Worm (Caenorhabditis elegans): Measurements from ENCODE around the gene str-165.
A peak's percentile ranks its signal among the peaks of the same experiment; 100 is the strongest.

str-165 gene

DNA sequence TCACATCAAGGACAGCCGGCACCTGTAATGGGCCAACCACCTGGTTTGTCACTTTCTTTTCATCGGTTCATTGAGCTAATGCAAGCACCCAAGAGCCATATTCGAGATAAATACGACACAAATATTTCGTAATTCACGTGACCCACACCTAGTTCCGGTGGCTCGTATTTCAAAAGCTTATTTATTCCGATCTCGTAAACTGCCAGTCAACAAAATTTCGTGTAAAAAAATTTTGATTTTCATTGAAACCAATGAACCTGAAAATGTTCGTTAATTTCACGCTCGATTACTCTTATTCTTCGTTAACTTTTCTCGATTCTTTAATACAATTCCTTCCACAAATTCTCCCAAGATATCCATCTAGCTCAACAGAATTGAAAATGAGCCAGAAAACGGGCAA is 40.8 kb upstream of the str-165 start:
- TF ChIP-seq nhr-11 (tag; optimal IDR thresholded peaks at IDR 0.05) (no peak), peb-1 (tag; optimal IDR thresholded peaks at IDR 0.05) (no peak), dmd-4 (tag; optimal IDR thresholded peaks at IDR 0.05) (no peak), sem-4 (tag; optimal IDR thresholded peaks at IDR 0.05) (no peak), zag-1 (tag; optimal IDR thresholded peaks at IDR 0.05) (no peak), unc-39 (tag; optimal IDR thresholded peaks at IDR 0.05) (no peak), unc-55 (GFP tag; optimal IDR thresholded peaks at IDR 0.05) (no peak), ceh-16 (tag; optimal IDR thresholded peaks at IDR 0.05) (no peak), nhr-12 (tag; optimal IDR thresholded peaks at IDR 0.05) (no peak), ztf-11 (tag; optimal IDR thresholded peaks at IDR 0.05) (no peak), crh-2 (tag; optimal IDR thresholded peaks at IDR 0.05) (no peak)

DNA sequence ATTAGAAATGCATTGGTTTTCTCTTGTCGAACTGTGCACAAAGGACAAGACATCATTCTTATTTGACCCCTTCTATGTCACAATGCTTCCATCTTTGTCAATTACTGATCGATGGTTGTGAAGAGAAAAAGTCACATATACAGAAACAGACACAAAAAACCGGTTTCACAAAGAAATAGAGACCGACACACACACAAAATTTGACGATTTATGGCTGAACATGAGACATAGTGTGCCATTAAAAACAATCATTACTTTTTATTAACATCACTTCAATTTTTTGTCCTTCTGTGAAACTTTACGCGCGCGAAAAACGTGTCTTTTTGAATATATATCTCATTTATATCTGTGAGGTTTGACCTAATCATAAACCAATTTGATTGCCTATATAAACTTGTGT is 40.4 kb upstream of the str-165 start:
- peak; percentile 57 for TF ChIP-seq mab-5 (tag; optimal IDR thresholded peaks at IDR 0.05)
- no peak for TF ChIP-seq nhr-77 (tag; optimal IDR thresholded peaks at IDR 0.05)
- TF ChIP-seq unc-55 (GFP tag; optimal IDR thresholded peaks at IDR 0.05): peak; percentile 50
- TF ChIP-seq skn-1 (tag; optimal IDR thresholded peaks at IDR 0.05): no peak
- no peak for TF ChIP-seq dmd-4 (tag; optimal IDR thresholded peaks at IDR 0.05)
- TF ChIP-seq elt-1 (tag; optimal IDR thresholded peaks at IDR 0.05): no peak
- no peak for TF ChIP-seq peb-1 (tag; optimal IDR thresholded peaks at IDR 0.05)
- peak; percentile 50 for TF ChIP-seq nhr-21 (tag; optimal IDR thresholded peaks at IDR 0.05)
- peak; percentile 88 for TF ChIP-seq nhr-25 (tag; optimal IDR thresholded peaks at IDR 0.05)
- no peak for TF ChIP-seq egl-27 (tag; optimal IDR thresholded peaks at IDR 0.05)
- no peak for TF ChIP-seq alr-1 (tag; optimal IDR thresholded peaks at IDR 0.05)
- peak; percentile 44 for TF ChIP-seq nhr-129 (tag; optimal IDR thresholded peaks at IDR 0.05)
- TF ChIP-seq sem-4 (tag; optimal IDR thresholded peaks at IDR 0.05): peak; percentile 18
- peak; percentile 12 for TF ChIP-seq ama-1 (optimal IDR thresholded peaks at IDR 0.05)
- peak; percentile 7 for TF ChIP-seq sma-3 (GFP tag; optimal IDR thresholded peaks at IDR 0.05)
- no peak for TF ChIP-seq unc-62 (GFP tag; optimal IDR thresholded peaks at IDR 0.05)

DNA sequence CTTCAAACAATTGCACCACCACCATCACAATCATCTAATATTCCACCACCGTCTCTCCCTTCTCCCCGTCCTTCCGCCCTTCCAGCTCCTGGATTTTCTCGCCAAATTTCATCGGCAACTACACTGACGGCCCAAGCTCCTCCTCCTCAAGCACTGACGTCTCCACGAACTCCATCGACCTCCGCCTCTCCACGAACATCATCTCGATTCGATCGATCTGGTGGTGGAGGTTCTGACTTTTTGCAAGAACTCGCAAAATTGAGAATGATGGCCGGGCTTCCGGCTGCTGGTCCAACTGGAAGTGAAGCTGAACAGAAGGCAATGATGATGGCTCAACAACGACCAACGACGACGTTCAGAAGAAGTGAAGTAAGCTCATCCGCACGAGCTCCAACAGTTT is 36.9 kb upstream of the str-165 start:
- no peak for TF ChIP-seq nhr-25 (tag; optimal IDR thresholded peaks at IDR 0.05)
- no peak for TF ChIP-seq unc-39 (tag; optimal IDR thresholded peaks at IDR 0.05)
- TF ChIP-seq nhr-6 (tag; optimal IDR thresholded peaks at IDR 0.05): no peak
- TF ChIP-seq nhr-10 (tag; optimal IDR thresholded peaks at IDR 0.05): no peak
- no peak for TF ChIP-seq sem-4 (tag; optimal IDR thresholded peaks at IDR 0.05)
- TF ChIP-seq gmeb-1 (tag; optimal IDR thresholded peaks at IDR 0.05): no peak
- no peak for TF ChIP-seq ceh-82 (tag; optimal IDR thresholded peaks at IDR 0.05)
- no peak for TF ChIP-seq alr-1 (tag; optimal IDR thresholded peaks at IDR 0.05)
- TF ChIP-seq sma-9 (GFP tag; optimal IDR thresholded peaks at IDR 0.05): no peak
- no peak for TF ChIP-seq sma-9 (tag; optimal IDR thresholded peaks at IDR 0.05)
- TF ChIP-seq nhr-77 (tag; optimal IDR thresholded peaks at IDR 0.05): no peak
- no peak for TF ChIP-seq egl-27 (tag; optimal IDR thresholded peaks at IDR 0.05)
- no peak for TF ChIP-seq lsy-2 (tag; optimal IDR thresholded peaks at IDR 0.05)
- no peak for TF ChIP-seq unc-62 (GFP tag; optimal IDR thresholded peaks at IDR 0.05)
- TF ChIP-seq ztf-4 (tag; optimal IDR thresholded peaks at IDR 0.05): no peak
- no peak for TF ChIP-seq unc-55 (GFP tag; optimal IDR thresholded peaks at IDR 0.05)
- no peak for TF ChIP-seq nhr-237 (tag; optimal IDR thresholded peaks at IDR 0.05)
- TF ChIP-seq mdl-1 (tag; optimal IDR thresholded peaks at IDR 0.05): no peak
- TF ChIP-seq skn-1 (tag; optimal IDR thresholded peaks at IDR 0.05): no peak
- no peak for TF ChIP-seq lin-39 (tag; optimal IDR thresholded peaks at IDR 0.05)
- TF ChIP-seq lin-11 (tag; optimal IDR thresholded peaks at IDR 0.05): no peak

DNA sequence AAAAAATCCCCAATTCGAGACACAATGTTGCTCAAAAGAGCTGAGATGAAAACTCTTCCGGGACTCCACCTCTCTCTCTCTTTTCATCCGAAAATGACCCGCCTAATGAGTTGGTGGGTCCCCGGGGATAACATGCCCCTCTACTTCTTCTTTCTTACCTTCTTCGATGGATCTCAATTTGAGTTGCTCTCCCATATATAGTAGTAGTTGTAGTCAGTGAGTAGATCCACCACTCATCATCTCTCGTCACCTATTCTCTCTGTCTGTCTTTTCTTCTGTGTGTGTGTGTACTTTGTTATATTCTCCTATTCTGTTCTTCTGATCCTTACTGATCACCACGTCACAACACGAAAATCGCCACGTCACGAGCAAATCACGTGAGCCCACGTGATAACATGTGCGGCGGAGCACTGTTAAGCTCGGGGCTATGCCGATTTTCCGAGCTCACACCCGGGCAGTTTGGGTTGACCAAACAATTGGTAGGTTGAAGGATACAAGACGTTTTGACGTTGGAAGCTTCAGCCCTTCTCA is 34.6 kb upstream of the str-165 start, which contains the start of gene twk-32:
TSS of gene twk-32 (plus strand) at position 396 of the 531 bp plus-strand sequence.
- TF ChIP-seq elt-1 (tag; optimal IDR thresholded peaks at IDR 0.05) (no peak), lin-11 (tag; optimal IDR thresholded peaks at IDR 0.05) (no peak), zag-1 (tag; optimal IDR thresholded peaks at IDR 0.05) (no peak), elt-3 (tag; optimal IDR thresholded peaks at IDR 0.05) (no peak), snpc-4 (tag; optimal IDR thresholded peaks at IDR 0.05) (no peak), nhr-23 (tag; optimal IDR thresholded peaks at IDR 0.05) (no peak), nhr-10 (tag; optimal IDR thresholded peaks at IDR 0.05) (no peak), nhr-21 (tag; optimal IDR thresholded peaks at IDR 0.05) (no peak), egl-27 (tag; optimal IDR thresholded peaks at IDR 0.05) (no peak), fos-1 (tag; optimal IDR thresholded peaks at IDR 0.05) (no peak), blmp-1 (tag; optimal IDR thresholded peaks at IDR 0.05; ENCODE audit: insufficient read depth) (no peak), R02D3.7 (tag; optimal IDR thresholded peaks at IDR 0.05) (no peak), nhr-25 (tag; optimal IDR thresholded peaks at IDR 0.05) (no peak), lin-39 (tag; optimal IDR thresholded peaks at IDR 0.05) (no peak)

Measured in whole organism, L2 larva.